Worm (Caenorhabditis elegans): Measurements from ENCODE around the gene fbxb-33.

DNA sequence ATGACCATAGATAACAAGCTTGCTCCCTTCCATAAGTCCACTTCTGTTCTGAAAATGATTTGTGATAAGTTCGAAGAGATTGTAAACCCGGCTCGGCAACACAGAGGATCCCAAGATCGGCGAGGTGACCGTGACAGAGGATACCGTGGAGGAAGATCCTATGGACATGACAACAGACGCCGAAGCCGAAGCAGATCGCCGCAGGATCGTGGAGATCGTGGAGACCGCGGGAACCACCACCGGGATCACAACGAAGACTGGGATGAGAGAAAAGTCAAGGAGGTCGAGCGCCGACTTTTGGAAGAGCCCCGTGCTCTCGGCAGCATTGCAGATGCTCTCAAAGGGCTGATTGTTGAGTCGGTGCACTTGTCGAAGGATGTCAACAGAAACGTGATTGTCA lies 42.6 kb upstream of the fbxb-33 start:
- TF ChIP-seq ama-1 (optimal IDR thresholded peaks at IDR 0.05) (no peak), fkh-10 (GFP tag; optimal IDR thresholded peaks at IDR 0.05) (no peak), nhr-11 (tag; optimal IDR thresholded peaks at IDR 0.05) (no peak), ceh-14 (tag; optimal IDR thresholded peaks at IDR 0.05) (no peak), unc-86 (tag; optimal IDR thresholded peaks at IDR 0.05) (no peak), hlh-8 (tag; optimal IDR thresholded peaks at IDR 0.05) (no peak), odd-2 (tag; optimal IDR thresholded peaks at IDR 0.05) (no peak), lin-11 (tag; optimal IDR thresholded peaks at IDR 0.05) (no peak)
